Worm (Caenorhabditis elegans): ENCODE data around the gene alh-3.
"Not testable (repeated sequence)": the region's sequence is repeated elsewhere in the genome, so short reads cannot be mapped to it uniquely, and the experiment has no call there.

Gene alh-3

DNA sequence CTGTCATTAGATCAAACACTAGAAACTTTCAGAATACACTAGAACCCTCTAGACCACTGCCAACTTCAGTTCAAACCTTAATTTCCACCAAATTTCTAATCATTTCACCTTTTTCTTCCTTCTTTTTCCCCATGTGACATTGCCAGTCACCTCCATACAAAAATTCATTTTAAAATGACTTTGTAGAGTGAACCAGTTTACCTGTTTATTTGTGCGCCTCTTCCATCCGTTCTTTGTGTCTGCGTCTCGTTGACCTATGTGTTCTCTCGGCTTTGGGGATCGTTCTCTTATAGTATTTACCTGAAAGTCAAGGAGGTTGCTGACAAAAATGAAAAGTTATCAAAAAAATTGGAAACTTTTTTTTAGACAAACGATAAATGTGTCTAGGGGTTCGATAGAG lies 41.8 kb upstream of the alh-3 start:
- no peak for TF ChIP-seq nhr-12 (tag; optimal IDR thresholded peaks at IDR 0.05)
- peak; percentile 24 for TF ChIP-seq nhr-25 (tag; optimal IDR thresholded peaks at IDR 0.05)

DNA sequence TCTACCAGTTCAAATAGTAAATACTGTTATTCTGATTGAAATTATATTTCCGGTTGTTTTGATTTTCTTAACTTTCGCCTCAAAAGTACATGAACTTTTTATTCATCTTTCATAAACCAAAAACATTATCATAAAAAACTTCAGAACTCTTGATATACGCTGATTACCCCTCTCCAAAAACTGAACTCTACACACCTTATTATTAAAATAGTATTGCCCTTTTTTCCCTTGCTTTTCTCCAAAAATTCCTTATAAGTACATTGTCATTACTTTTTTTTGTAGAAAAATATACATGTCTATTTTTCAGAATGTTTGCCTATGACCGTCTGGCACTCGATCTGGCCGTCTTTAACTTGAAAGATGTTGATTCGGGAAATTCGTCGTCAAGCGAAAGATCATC lies 40.6 kb upstream of the alh-3 start, which contains the start of gene Y43E12A.2:
Y43E12A.2 (plus strand) TSS at position 301 of the 400 bp plus-strand sequence.
- no peak for TF ChIP-seq ama-1 (optimal IDR thresholded peaks at IDR 0.05)
- no peak for TF ChIP-seq fos-1 (tag; optimal IDR thresholded peaks at IDR 0.05)
- TF ChIP-seq unc-62 (GFP tag; optimal IDR thresholded peaks at IDR 0.05): no peak
- no peak for TF ChIP-seq elt-3 (tag; optimal IDR thresholded peaks at IDR 0.05)
- TF ChIP-seq dmd-4 (tag; optimal IDR thresholded peaks at IDR 0.05): no peak

DNA sequence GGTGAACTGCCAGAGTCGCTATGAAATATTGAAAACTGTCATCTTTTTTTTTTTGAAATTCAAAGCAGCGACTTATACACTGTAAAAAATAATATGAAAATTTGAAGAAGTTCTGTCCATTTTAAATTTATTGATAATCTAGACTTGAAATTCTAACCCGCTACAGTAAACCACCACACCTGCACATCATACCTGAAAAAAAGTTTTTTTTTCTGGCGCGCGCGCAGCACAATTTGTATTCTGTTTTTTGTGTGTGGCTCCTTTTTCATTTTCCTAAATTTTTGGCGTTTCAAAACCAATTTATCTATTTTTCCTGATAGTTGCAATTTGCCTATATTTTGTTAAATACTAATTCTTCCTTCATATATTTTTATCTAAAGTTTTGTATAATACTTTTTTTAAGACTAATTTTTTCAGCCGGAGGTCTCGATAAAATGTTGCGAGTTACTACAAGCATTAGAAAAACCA lies 36.8 kb upstream of the alh-3 start, which contains the start of gene cyb-2.1:
cyb-2.1 (plus strand) TSS at position 418 of the 468 bp plus-strand sequence.
- no peak for TF ChIP-seq crh-2 (tag; optimal IDR thresholded peaks at IDR 0.05)
- TF ChIP-seq lsy-2 (tag; optimal IDR thresholded peaks at IDR 0.05): no peak
- no peak for TF ChIP-seq peb-1 (tag; optimal IDR thresholded peaks at IDR 0.05)
- no peak for TF ChIP-seq snpc-4 (tag; optimal IDR thresholded peaks at IDR 0.05)
- TF ChIP-seq nhr-23 (tag; optimal IDR thresholded peaks at IDR 0.05): no peak
- TF ChIP-seq nhr-6 (tag; optimal IDR thresholded peaks at IDR 0.05): no peak
- TF ChIP-seq R02D3.7 (tag; optimal IDR thresholded peaks at IDR 0.05): no peak
- no peak for TF ChIP-seq nhr-11 (tag; optimal IDR thresholded peaks at IDR 0.05)
- no peak for TF ChIP-seq sma-9 (GFP tag; optimal IDR thresholded peaks at IDR 0.05)
- no peak for TF ChIP-seq sma-9 (tag; optimal IDR thresholded peaks at IDR 0.05)
- TF ChIP-seq nhr-12 (tag; optimal IDR thresholded peaks at IDR 0.05): no peak
- no peak for TF ChIP-seq alr-1 (tag; optimal IDR thresholded peaks at IDR 0.05)
- no peak for TF ChIP-seq aly-2 (tag; optimal IDR thresholded peaks at IDR 0.05)

DNA sequence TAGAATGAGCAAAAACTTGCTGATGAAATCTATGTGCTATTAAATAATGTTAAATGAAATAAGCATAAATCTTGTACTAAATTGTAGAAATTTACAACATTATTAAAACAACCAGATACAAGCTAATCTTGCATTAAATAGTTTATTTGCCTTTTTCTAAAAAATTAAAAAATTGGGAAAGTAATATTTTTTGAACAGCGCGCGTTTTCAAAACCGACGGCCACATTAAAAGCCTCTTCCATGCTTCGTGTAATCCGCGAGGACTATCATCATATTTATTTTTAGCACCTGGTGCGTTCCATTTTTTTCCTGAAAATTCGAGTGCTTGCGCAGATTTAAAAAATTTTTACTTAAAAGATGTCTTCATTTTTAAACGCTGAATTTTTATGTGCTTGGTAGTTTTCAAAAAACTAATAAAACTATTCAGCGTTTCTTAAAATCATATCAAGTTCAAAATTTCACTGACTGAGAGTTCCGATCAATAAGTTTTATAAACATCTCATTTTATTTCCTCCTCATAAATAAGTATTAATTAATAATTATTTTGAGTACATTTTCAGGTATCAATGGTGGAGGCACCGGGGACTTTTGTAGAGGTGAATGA lies 35.0 kb upstream of the alh-3 start, which contains the start of gene Y43E12A.3:
Y43E12A.3 (plus strand) TSS at position 554 of the 604 bp plus-strand sequence.
- not testable (repeated sequence) for TF ChIP-seq elt-3 (tag; optimal IDR thresholded peaks at IDR 0.05); Y55F3AM.14 (GFP tag; optimal IDR thresholded peaks at IDR 0.05); C34F6.9 (tag; optimal IDR thresholded peaks at IDR 0.05)

DNA sequence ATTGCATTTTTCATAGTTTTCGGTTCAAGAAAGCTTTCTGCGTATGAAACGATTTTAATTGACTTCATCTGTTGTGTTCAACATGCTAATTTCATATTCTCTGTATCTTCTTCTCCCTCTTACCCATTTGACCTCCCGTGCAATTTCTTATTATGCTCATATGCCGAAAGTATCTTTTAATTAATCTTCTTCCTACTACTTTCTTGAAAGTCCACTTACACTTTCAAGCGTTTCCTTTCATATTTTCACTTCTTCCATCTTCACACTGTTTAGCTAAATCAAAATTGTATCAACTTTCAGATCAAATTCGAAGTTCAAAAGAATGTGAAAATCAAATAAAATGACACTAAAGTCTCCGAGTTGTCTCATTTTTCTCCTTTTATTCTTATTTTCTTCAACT lies 31.7 kb upstream of the alh-3 start, which contains the start of gene F13H10.5:
F13H10.5 (plus strand) TSS at position 301 of the 400 bp plus-strand sequence.
- TF ChIP-seq mab-5 (tag; optimal IDR thresholded peaks at IDR 0.05): no peak
- no peak for TF ChIP-seq crh-2 (tag; optimal IDR thresholded peaks at IDR 0.05)
- TF ChIP-seq gmeb-1 (tag; optimal IDR thresholded peaks at IDR 0.05): no peak
- TF ChIP-seq nhr-237 (tag; optimal IDR thresholded peaks at IDR 0.05): no peak
- TF ChIP-seq ztf-1 (GFP tag; conservative IDR thresholded peaks at IDR 0.05): no peak
- no peak for TF ChIP-seq mdl-1 (tag; optimal IDR thresholded peaks at IDR 0.05)
- TF ChIP-seq alr-1 (tag; optimal IDR thresholded peaks at IDR 0.05): no peak

DNA sequence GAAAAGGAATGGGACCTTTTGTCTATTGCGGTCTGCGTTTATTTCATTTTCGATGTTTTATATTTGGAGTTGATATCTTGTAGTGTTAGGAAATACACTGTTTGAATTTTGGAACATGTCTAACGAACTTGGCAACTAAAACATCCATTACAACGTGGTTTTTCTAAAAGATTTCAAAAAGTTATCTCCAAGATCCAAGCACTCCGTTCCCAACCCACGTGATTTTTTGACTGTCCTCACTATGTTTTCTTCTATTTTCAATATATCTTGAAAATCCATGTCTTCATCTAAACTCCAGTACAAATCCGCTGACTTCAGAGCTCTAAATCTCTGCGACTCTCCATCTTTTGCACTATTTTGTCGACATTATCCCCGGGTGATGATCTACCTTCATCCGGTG lies 20.8 kb upstream of the alh-3 start, which contains the start of gene F13H10.9:
F13H10.9 (plus strand) TSS at position 301 of the 400 bp plus-strand sequence.
- no peak for TF ChIP-seq fos-1 (tag; optimal IDR thresholded peaks at IDR 0.05)
- no peak for TF ChIP-seq nhr-25 (tag; optimal IDR thresholded peaks at IDR 0.05)

DNA sequence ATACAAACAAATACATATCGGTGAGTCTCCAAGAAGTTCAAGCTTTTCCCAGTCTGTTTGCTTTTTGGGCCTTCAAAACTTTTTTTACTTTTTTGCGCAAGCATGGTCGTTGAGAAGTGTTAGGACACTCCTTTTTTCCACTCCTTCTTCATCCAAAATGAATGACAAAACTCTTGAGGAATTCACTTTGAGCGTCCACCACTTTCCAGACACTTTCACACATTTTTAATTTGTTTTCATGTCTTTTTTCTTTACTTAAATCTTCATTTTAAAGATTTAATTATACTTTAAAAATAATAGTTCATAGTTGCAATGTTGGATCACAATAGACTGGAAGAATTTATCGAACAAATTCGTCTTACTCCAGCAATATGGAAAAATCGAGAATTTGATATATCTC lies 18.1 kb upstream of the alh-3 start, which contains the start of gene F13H10.1:
F13H10.1 (plus strand) TSS at position 301 of the 400 bp plus-strand sequence.
- TF ChIP-seq nhr-25 (tag; optimal IDR thresholded peaks at IDR 0.05): no peak
- peak; percentile 12 for TF ChIP-seq unc-55 (GFP tag; optimal IDR thresholded peaks at IDR 0.05)

DNA sequence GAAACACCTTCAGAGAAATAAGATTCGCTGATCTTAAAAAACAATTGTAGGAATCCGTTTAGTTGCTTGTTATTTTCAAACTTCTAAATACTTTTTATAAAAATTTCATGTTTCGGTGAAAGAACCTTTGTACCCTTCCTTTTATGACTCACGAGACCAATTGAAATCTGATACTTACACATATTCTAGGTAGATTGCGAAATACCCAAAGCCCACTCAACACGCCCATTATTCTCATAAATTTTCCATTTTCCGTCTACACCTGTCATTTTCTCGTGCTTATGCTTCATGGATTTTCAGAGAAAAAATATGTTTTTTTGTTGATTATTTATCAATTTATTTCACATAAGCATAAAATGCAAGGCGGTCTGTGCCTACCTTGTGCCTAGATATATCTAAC lies 16.0 kb upstream of the alh-3 start:
- no peak for TF ChIP-seq nhr-21 (tag; optimal IDR thresholded peaks at IDR 0.05)
- peak in 1 of 2 experiments; percentile 6 for TF ChIP-seq lsy-2 (tag; optimal IDR thresholded peaks at IDR 0.05)
